Fruit fly (Drosophila melanogaster) whole organism: ENCODE data around the gene PVRAP.

Experiments used
- CG8478 ChIP-seq: fragments of >200 bp; optimal IDR thresholded peaks from 2 replicates; lab custom pipeline; 2018; ENCODE audit warnings: inconsistent platforms
- psq ChIP-seq: fragments of >200 bp; optimal IDR thresholded peaks from 2 replicates; lab custom pipeline; 2017

dm6 chr3L:5996520-5996919, 488 bp upstream of the PVRAP start:
- TF ChIP-seq psq (lab: Kevin White, UChicago) = no peak
- TF ChIP-seq CG8478 (lab: Kevin White, UChicago) = no peak
